Fruit fly (Drosophila melanogaster): ENCODE data around the gene Sfp24C1.
A peak's percentile ranks its signal among the peaks of the same experiment; 100 is the strongest.

Gene Sfp24C1

DNA sequence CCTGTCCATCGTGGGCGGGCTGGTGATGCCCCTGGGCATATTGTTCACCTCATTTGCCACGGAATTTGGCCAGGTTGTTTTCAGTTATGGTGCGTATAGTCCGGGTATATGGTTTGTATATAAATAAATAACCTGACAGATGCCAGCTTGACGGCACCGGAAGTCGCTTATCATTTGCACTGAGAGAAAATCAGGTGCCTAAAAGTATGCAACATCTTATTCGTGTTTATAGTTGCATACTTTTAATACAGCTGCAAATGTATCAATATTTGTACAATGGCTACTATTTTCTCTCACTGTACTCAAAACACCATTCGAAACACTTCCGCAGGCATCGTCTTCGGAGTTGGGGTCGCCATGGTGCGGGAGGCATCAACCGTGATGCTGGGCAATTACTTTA is 48.2 kb downstream of the Sfp24C1 start (continued):
- no peak for TF ChIP-seq CG10366 (GFP tag; IDR thresholded peaks at IDR 0.05)
- no peak for TF ChIP-seq YL-1 (GFP tag; optimal IDR thresholded peaks at IDR 0.05)
- no peak for TF ChIP-seq sima (GFP tag; optimal IDR thresholded peaks at IDR 0.05)
- no peak for TF ChIP-seq mirr (GFP tag; optimal IDR thresholded peaks at IDR 0.05)
- TF ChIP-seq Adf1 (GFP tag; IDR thresholded peaks at IDR 0.05) = no peak
- TF ChIP-seq CG7357 (GFP tag; IDR thresholded peaks at IDR 0.05) = no peak
- no peak for TF ChIP-seq CG2129 (GFP tag; IDR thresholded peaks at IDR 0.05; ENCODE audit: partially characterized antibody)
- TF ChIP-seq ro (GFP tag; IDR thresholded peaks at IDR 0.05) = no peak
- no peak for TF ChIP-seq CG6791 (GFP tag; IDR thresholded peaks at IDR 0.05; ENCODE audit: partially characterized antibody)
- TF ChIP-seq CG3281 (GFP tag; optimal IDR thresholded peaks at IDR 0.05) = peak; percentile 22
- TF ChIP-seq lilli (GFP tag; optimal IDR thresholded peaks at IDR 0.05) = peak; percentile 39
- no peak for TF ChIP-seq CG1792 (GFP tag; optimal IDR thresholded peaks at IDR 0.05)
- TF ChIP-seq CG8388 (GFP tag; optimal IDR thresholded peaks at IDR 0.05) = no peak
- TF ChIP-seq CG10209 (GFP tag; optimal IDR thresholded peaks at IDR 0.05) = peak; percentile 3
- TF ChIP-seq Mrtf (GFP tag; IDR thresholded peaks at IDR 0.05) = no peak
- TF ChIP-seq CG15269 (tag; optimal IDR thresholded peaks at IDR 0.05) = no peak
- no peak for TF ChIP-seq CG12391 (tag; optimal IDR thresholded peaks at IDR 0.05)
- no peak for TF ChIP-seq onecut (GFP tag; IDR thresholded peaks at IDR 0.05)
- no peak for TF ChIP-seq D (optimal IDR thresholded peaks at IDR 0.05)
- TF ChIP-seq D (GFP tag; optimal IDR thresholded peaks at IDR 0.05) = no peak
- TF ChIP-seq CG2120 (GFP tag; optimal IDR thresholded peaks at IDR 0.05) = peak; percentile 49
- TF ChIP-seq CTCF (GFP tag; optimal IDR thresholded peaks at IDR 0.05) = peak; percentile 49
- TF ChIP-seq CG10267 (tag; optimal IDR thresholded peaks at IDR 0.05) = no peak
- no peak for TF ChIP-seq shn (GFP tag; optimal IDR thresholded peaks at IDR 0.05)
- TF ChIP-seq CG8765 (GFP tag; IDR thresholded peaks at IDR 0.05) = no peak
- no peak for TF ChIP-seq Ravus (GFP tag; IDR thresholded peaks at IDR 0.05)
- TF ChIP-seq CG17829 (tag; optimal IDR thresholded peaks at IDR 0.05) = no peak
- TF ChIP-seq hb (GFP tag; IDR thresholded peaks at IDR 0.05; ENCODE audit: partially characterized antibody) = no peak
- TF ChIP-seq CG2678 (tag; optimal IDR thresholded peaks at IDR 0.05) = no peak
- no peak for TF ChIP-seq Mes4 (GFP tag; optimal IDR thresholded peaks at IDR 0.05)
- TF ChIP-seq Side (GFP tag; optimal IDR thresholded peaks at IDR 0.05) = no peak
- TF ChIP-seq CG7987 (GFP tag; optimal IDR thresholded peaks at IDR 0.05) = no peak
- TF ChIP-seq zen2 (GFP tag; IDR thresholded peaks at IDR 0.05; ENCODE audit: partially characterized antibody) = no peak
- TF ChIP-seq CG11723 (GFP tag; optimal IDR thresholded peaks at IDR 0.05) = no peak
- no peak for TF ChIP-seq CG3838 (GFP tag; optimal IDR thresholded peaks at IDR 0.05)
- no peak for TF ChIP-seq cas (GFP tag; IDR thresholded peaks at IDR 0.05)
- TF ChIP-seq CG7839 (tag; optimal IDR thresholded peaks at IDR 0.05) = peak; percentile 34
- no peak for TF ChIP-seq CG11398 (GFP tag; optimal IDR thresholded peaks at IDR 0.05)
- no peak for TF ChIP-seq Dad (GFP tag; optimal IDR thresholded peaks at IDR 0.05)
- TF ChIP-seq Rfx (GFP tag; IDR thresholded peaks at IDR 0.05) = peak; percentile 49
- TF ChIP-seq CG17186 (GFP tag; optimal IDR thresholded peaks at IDR 0.05) = no peak
- no peak for TF ChIP-seq CG12299 (tag; optimal IDR thresholded peaks at IDR 0.05)
- TF ChIP-seq lab (GFP tag; optimal IDR thresholded peaks at IDR 0.05) = peak; percentile 63
- TF ChIP-seq ara (GFP tag; IDR thresholded peaks at IDR 0.05) = no peak
- no peak for TF ChIP-seq ac (GFP tag; optimal IDR thresholded peaks at IDR 0.05)
- TF ChIP-seq bsh (GFP tag; optimal IDR thresholded peaks at IDR 0.05) = no peak
- TF ChIP-seq Hr39 (optimal IDR thresholded peaks at IDR 0.05) = no peak
- no peak for TF ChIP-seq H15 (GFP tag; IDR thresholded peaks at IDR 0.05)
- TF ChIP-seq Atf3 (GFP tag; optimal IDR thresholded peaks at IDR 0.05) = no peak
- peak; percentile 21 for TF ChIP-seq CG12659 (GFP tag; optimal IDR thresholded peaks at IDR 0.05)
- TF ChIP-seq CG4820 (GFP tag; optimal IDR thresholded peaks at IDR 0.05) = no peak
- no peak for TF ChIP-seq CG32772 (GFP tag; IDR thresholded peaks at IDR 0.05)
- TF ChIP-seq Ssrp (tag; optimal IDR thresholded peaks at IDR 0.05) = no peak
